Worm (Caenorhabditis elegans): ENCODE measurements around the gene R07H5.9.

The R07H5.9 gene

DNA sequence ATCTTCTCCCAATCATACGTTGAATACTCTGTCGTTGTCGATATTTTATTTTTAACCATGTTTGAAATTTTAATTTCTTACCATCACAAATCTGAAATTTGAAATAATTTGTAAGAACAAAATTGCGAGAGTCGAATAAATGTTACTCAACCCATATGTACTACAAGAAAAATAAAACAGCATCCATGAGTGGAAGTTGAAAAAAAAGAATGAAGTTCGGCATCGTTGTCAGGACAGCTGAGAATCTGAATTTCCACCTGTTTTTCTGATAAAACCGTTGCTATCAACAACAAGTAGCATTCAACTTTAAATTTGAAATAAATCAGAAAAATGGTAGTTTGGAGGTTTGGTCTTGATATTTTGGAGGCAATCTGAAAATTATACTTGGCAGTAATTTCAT is 16.6 kb downstream of the R07H5.9 start, which contains the start of gene C29F4.3 (continued):
- TF ChIP-seq Y53G8AR.9 (GFP tag; conservative IDR thresholded peaks at IDR 0.05) (no peak), aptf-2 (GFP tag; conservative IDR thresholded peaks at IDR 0.05) (no peak), ztf-22 (GFP tag; optimal IDR thresholded peaks at IDR 0.05) (no peak), hsf-1 (GFP tag; IDR thresholded peaks at IDR 0.05) (no peak)

DNA sequence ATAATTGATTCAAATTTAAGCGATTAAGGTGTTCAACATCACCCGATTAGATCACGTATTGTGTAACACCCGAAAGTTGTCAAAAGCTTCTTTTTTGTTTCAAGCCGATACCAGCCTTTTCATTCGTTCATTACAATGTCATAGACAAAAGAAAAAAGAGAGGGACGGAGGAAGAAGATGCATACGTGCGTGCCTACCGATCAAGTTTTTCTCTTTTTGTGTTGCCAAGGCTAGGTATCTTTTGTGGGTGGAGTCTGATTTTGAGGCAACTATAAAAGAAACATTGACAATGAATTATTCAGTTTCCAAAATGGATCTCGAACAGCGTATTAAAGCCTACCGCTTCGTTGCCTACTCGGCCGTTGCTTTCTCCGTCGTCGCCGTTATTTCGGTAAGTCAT is 17.9 kb downstream of the R07H5.9 start, which contains the start of gene col-125:
Gene col-125 (plus strand): TSS at position 301 of the 400 bp plus-strand sequence.
- no peak for TF ChIP-seq attf-3 (GFP tag; conservative IDR thresholded peaks at IDR 0.05)
- TF ChIP-seq Y67H2A.10 (GFP tag; conservative IDR thresholded peaks at IDR 0.05): no peak
- TF ChIP-seq lin-54 (GFP tag; optimal IDR thresholded peaks at IDR 0.05): no peak
- no peak for TF ChIP-seq hlh-12 (tag; optimal IDR thresholded peaks at IDR 0.05)
- TF ChIP-seq egl-44 (GFP tag; IDR thresholded peaks at IDR 0.05): no peak
- no peak for TF ChIP-seq C06A6.2 (GFP tag; conservative IDR thresholded peaks at IDR 0.05)
- no peak for TF ChIP-seq hmg-1.2 (GFP tag; IDR thresholded peaks at IDR 0.05)
- no peak for TF ChIP-seq sea-2 (GFP tag; IDR thresholded peaks at IDR 0.05)

DNA sequence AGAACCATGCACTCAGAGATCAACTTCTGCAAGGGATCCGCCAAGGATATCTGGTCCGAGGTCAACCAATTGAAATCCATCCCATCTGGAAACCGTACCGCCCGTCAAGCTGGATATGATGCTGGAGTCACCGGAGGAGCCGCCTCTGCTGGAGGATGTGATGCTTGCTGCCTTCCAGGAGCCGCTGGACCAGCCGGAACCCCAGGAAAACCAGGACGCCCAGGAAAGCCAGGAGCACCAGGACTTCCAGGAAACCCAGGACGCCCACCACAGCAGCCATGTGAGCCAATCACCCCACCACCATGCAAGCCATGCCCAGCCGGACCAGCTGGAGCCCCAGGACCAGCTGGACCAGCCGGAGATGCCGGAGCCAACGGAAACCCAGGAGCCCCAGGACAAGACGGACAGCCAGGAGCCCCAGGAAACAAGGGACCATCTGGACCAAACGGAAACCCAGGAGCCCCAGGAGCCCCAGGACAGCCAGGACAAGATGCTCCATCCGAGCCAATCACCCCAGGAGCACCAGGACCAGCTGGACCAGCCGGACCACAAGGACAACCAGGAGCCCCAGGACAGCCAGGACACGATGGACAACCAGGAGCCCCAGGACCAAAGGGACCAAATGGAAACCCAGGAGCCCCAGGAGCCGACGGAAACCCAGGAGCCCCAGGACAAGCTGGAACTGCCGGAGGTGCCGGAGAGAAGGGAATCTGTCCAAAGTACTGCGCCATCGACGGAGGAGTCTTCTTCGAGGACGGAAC is 18.6 kb downstream of the R07H5.9 start:
- TF ChIP-seq egrh-3 (GFP tag; IDR thresholded peaks at IDR 0.05): peak; percentile 96
- 0 out of 2 replicates have a peak, but pooled peaks have one; percentile 5 for TF ChIP-seq cebp-2 (GFP tag; IDR thresholded peaks at IDR 0.05)

DNA sequence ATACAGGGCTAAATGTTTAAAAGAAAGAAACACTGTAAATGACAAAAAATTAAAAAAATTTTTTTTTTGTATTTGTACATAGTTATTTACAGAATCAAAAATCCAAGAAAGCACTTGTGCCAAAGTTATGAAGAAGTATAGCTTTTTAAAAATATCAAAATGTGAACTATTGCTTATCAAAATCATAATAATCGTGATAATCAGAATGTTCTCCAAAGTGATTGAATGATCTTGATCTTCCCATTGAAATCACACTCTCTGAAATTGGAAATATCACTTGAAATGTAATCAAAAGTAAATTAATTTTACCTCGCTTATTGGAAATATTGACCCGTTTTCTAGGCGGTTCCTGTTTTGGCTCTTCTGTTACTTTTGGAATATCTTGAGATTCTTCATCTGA is 19.3 kb downstream of the R07H5.9 start:
- TF ChIP-seq lin-35 (GFP tag; optimal IDR thresholded peaks at IDR 0.05): no peak
- no peak for TF ChIP-seq sdz-38 (tag; optimal IDR thresholded peaks at IDR 0.05)
- TF ChIP-seq D2030.7 (GFP tag; IDR thresholded peaks at IDR 0.05): no peak
- TF ChIP-seq unc-62 (GFP tag; optimal IDR thresholded peaks at IDR 0.05): no peak
- no peak for TF ChIP-seq B0019.2 (GFP tag; conservative IDR thresholded peaks at IDR 0.05)
- TF ChIP-seq lsl-1 (GFP tag; optimal IDR thresholded peaks at IDR 0.05): no peak
- TF ChIP-seq lin-26 (GFP tag; IDR thresholded peaks at IDR 0.05): no peak
- no peak for TF ChIP-seq bed-1 (GFP tag; IDR thresholded peaks at IDR 0.05)
- TF ChIP-seq F49E8.2 (tag; optimal IDR thresholded peaks at IDR 0.05; ENCODE audit: insufficient read depth): no peak
- TF ChIP-seq F22D6.2 (tag; optimal IDR thresholded peaks at IDR 0.05): no peak
- no peak for TF ChIP-seq mes-4 (tag; optimal IDR thresholded peaks at IDR 0.05)
- TF ChIP-seq hrde-1 (tag; optimal IDR thresholded peaks at IDR 0.05; ENCODE audit: borderline replicate concordance): no peak

DNA sequence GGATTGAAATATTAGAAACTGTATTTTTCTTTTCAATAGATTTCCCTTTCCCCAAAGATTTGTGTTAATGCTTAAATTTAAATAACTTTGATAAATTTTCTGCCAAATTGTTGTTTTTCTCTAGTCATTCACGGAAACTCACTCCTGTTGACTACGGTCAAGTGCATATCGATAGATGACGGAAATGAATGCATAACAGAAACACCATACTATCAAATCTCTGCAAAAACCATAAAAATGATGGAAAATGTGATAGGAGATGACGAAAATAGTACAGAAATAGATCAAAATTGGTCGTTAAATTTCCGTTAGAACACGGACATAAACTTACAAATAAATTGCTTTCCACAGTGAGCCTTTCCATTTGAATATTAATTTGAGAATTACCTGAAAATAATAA is 21.7 kb downstream of the R07H5.9 start:
- TF ChIP-seq ztf-22 (GFP tag; optimal IDR thresholded peaks at IDR 0.05): no peak

DNA sequence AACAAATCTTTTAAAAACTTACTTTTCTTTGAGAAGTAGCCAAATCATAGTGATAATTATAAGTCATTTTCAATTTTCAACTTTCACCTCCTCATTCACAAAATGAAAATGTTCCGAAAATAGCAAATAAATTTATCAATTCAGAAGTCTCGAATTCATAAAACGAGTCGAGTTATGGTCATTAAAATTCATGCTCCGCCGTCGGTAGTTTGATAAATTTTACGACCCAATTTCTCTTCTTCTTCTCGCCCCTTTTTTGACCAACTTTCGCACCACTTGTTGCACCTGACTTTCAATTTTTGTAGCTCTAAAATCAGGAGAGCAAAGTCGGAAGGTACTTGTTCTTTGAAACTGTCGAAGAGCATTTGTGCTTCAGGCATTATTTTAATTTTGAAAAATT is 22.8 kb downstream of the R07H5.9 start, which contains the start of gene best-7:
Gene best-7 (minus strand): TSS at position 239 of the 400 bp plus-strand sequence.
- no peak for TF ChIP-seq rcor-1 (GFP tag; IDR thresholded peaks at IDR 0.05)
- TF ChIP-seq madf-8 (GFP tag; conservative IDR thresholded peaks at IDR 0.05): no peak
- TF ChIP-seq somi-1 (GFP tag; optimal IDR thresholded peaks at IDR 0.05): no peak
- no peak for TF ChIP-seq athp-1 (tag; optimal IDR thresholded peaks at IDR 0.05)
- TF ChIP-seq ztf-6 (GFP tag; IDR thresholded peaks at IDR 0.05): no peak
- peak; percentile 29 for TF ChIP-seq nhr-80 (tag; optimal IDR thresholded peaks at IDR 0.05)
- TF ChIP-seq ceh-79 (tag; optimal IDR thresholded peaks at IDR 0.05): no peak
- no peak for TF ChIP-seq lin-40 (tag; optimal IDR thresholded peaks at IDR 0.05)

Measured in whole organism, young adult.